Fruit fly (Drosophila melanogaster) whole organism, embryonic: Measurements from ENCODE around the gene ph-p.

Experiments
- Awh ChIP-seq: fragments of 200-800 bp; sonication (Bioruptor generic); IDR thresholded peaks from 2 replicates; pipeline ENCODE4, ENCODE4 v1.3.6; 2022; ENCODE audit warnings: missing biosample characterization, missing genetic modification characterization
- CG10274 ChIP-seq: fragments of 200-800 bp; sonication (Bioruptor generic); optimal IDR thresholded peaks from 3 replicates; lab custom pipeline; 2017; ENCODE audit warnings: missing biosample characterization, mild to moderate bottlenecking, missing genetic modification characterization
- CG11085 ChIP-seq: fragments of 200-800 bp; sonication (Bioruptor generic); IDR thresholded peaks from 2 replicates; pipeline ENCODE4 v1.3.6; 2022; ENCODE audit warnings: missing biosample characterization, missing genetic modification characterization
- CG12155 ChIP-seq: fragments of 200-800 bp; sonication (Bioruptor generic); optimal IDR thresholded peaks from 3 replicates; lab custom pipeline; 2016; ENCODE audit warnings: missing biosample characterization, missing genetic modification characterization
- CG12236 ChIP-seq: fragments of 200-800 bp; sonication (Bioruptor generic); optimal IDR thresholded peaks from 2 replicates; lab custom pipeline; 2016; ENCODE audit warnings: missing biosample characterization, missing genetic modification characterization
- CG12769 ChIP-seq: fragments of 200-800 bp; sonication (Bioruptor generic); optimal IDR thresholded peaks from 2 replicates; lab custom pipeline; 2019; ENCODE audit warnings: missing biosample characterization, mild to moderate bottlenecking, missing genetic modification characterization, moderate library complexity
- CG13296 ChIP-seq: fragments of 200-800 bp; sonication (Bioruptor generic); optimal IDR thresholded peaks from 3 replicates; lab custom pipeline; 2018; ENCODE audit warnings: missing biosample characterization, mild to moderate bottlenecking, missing genetic modification characterization
- CG13624 ChIP-seq: fragments of 200-800 bp; sonication (Bioruptor generic); optimal IDR thresholded peaks from 2 replicates; lab custom pipeline; 2016; ENCODE audit warnings: missing biosample characterization, missing genetic modification characterization
- CG15011 ChIP-seq: fragments of 200-800 bp; sonication (Bioruptor generic); optimal IDR thresholded peaks from 3 replicates; lab custom pipeline; 2018; ENCODE audit warnings: missing biosample characterization, mild to moderate bottlenecking, missing genetic modification characterization
- CG1603 ChIP-seq: fragments of 200-800 bp; sonication (Bioruptor generic); optimal IDR thresholded peaks from 2 replicates; lab custom pipeline; 2019; ENCODE audit warnings: missing biosample characterization, mild to moderate bottlenecking, missing genetic modification characterization, moderate library complexity
- CG17361 ChIP-seq: fragments of 200-800 bp; sonication (Bioruptor generic); IDR thresholded peaks from 3 replicates; pipeline ENCODE4 v1.3.6; 2022; ENCODE audit warnings: missing biosample characterization, missing genetic modification characterization
- CG1832 ChIP-seq: fragments of 200-800 bp; sonication (Bioruptor generic); optimal IDR thresholded peaks from 2 replicates; lab custom pipeline; 2017; ENCODE audit warnings: missing biosample characterization, mild to moderate bottlenecking, missing genetic modification characterization, inconsistent platforms
- CG30403 ChIP-seq: fragments of 200-800 bp; sonication (Bioruptor generic); optimal IDR thresholded peaks from 3 replicates; lab custom pipeline; 2016; ENCODE audit warnings: missing biosample characterization, missing genetic modification characterization
- CG31365 ChIP-seq: fragments of 200-800 bp; sonication (Bioruptor generic); optimal IDR thresholded peaks from 2 replicates; lab custom pipeline; 2018; ENCODE audit warnings: missing biosample characterization, mild to moderate bottlenecking, missing genetic modification characterization
- CG32532 ChIP-seq: fragments of 200-800 bp; sonication (Bioruptor generic); IDR thresholded peaks from 2 replicates; pipeline ENCODE4 v1.3.6; 2022; ENCODE audit warnings: missing biosample characterization, missing genetic modification characterization
- CG3847 ChIP-seq: fragments of 200-800 bp; sonication (Bioruptor generic); IDR thresholded peaks from 2 replicates; pipeline ENCODE4 v1.3.6; 2022; ENCODE audit warnings: missing biosample characterization, missing genetic modification characterization
- CG43689 ChIP-seq: fragments of 200-800 bp; sonication (Bioruptor generic); IDR thresholded peaks from 2 replicates; pipeline ENCODE4 v1.3.6; 2022; ENCODE audit warnings: missing biosample characterization, missing genetic modification characterization
- CG7271 ChIP-seq: fragments of 200-800 bp; sonication (Bioruptor generic); optimal IDR thresholded peaks from 2 replicates; lab custom pipeline; 2018; ENCODE audit warnings: missing biosample characterization, mild to moderate bottlenecking, missing genetic modification characterization, moderate library complexity
- CG7357 ChIP-seq: fragments of 200-800 bp; sonication (Bioruptor generic); IDR thresholded peaks from 3 replicates; pipeline ENCODE4 v1.3.6; 2022; ENCODE audit warnings: missing biosample characterization, missing genetic modification characterization
- CG7556 ChIP-seq: fragments of 200-800 bp; sonication (Bioruptor generic); optimal IDR thresholded peaks from 2 replicates; lab custom pipeline; 2017; ENCODE audit warnings: missing biosample characterization, mild to moderate bottlenecking, missing genetic modification characterization
- CG8290 ChIP-seq, 3 experiments: fragments of 200-800 bp; sonication (Bioruptor generic); optimal IDR thresholded peaks; 2 replicates each; lab custom pipeline; 2016 to 2019; ENCODE audit warnings: missing biosample characterization in 3 of 3, missing genetic modification characterization in 3 of 3, mild to moderate bottlenecking in 2 of 3, moderate library complexity in 1 of 3
- CG9437 ChIP-seq: fragments of 200-800 bp; sonication (Bioruptor generic); optimal IDR thresholded peaks from 2 replicates; lab custom pipeline; 2018; ENCODE audit warnings: missing biosample characterization, mild to moderate bottlenecking, missing genetic modification characterization
- D19A ChIP-seq: fragments of 200-800 bp; optimal IDR thresholded peaks from 3 replicates; lab custom pipeline; 2019; ENCODE audit warnings: missing biosample characterization, mild to moderate bottlenecking, missing genetic modification characterization, moderate library complexity
- Deaf1 ChIP-seq: fragments of 200-800 bp; optimal IDR thresholded peaks from 3 replicates; lab custom pipeline; 2019; ENCODE audit warnings: missing biosample characterization, mild to moderate bottlenecking, missing genetic modification characterization, moderate library complexity
- Eip74EF ChIP-seq, 2 experiments: fragments of 200-800 bp in 1 of 2; fragments of >200 bp in 1 of 2; sonication (Bioruptor generic) in 1 of 2; optimal IDR thresholded peaks; 2 replicates each; lab custom pipeline; 2017 to 2019; ENCODE audit warnings: missing biosample characterization in 2 of 2, missing genetic modification characterization in 2 of 2, mild to moderate bottlenecking in 1 of 2, moderate library complexity in 1 of 2
- Ets97D ChIP-seq: fragments of 200-800 bp; sonication (Bioruptor generic); optimal IDR thresholded peaks from 3 replicates; lab custom pipeline; 2016; ENCODE audit warnings: missing biosample characterization, missing genetic modification characterization
- HLH3B ChIP-seq: fragments of 200-800 bp; sonication (Bioruptor generic); IDR thresholded peaks from 2 replicates; pipeline ENCODE4 v1.3.6; 2022; ENCODE audit warnings: missing biosample characterization, missing genetic modification characterization
- HLH4C ChIP-seq: fragments of 200-800 bp; sonication (Bioruptor generic); IDR thresholded peaks from 3 replicates; pipeline ENCODE4 v1.3.6; 2022; ENCODE audit warnings: missing biosample characterization, missing genetic modification characterization; ENCODE audit not compliant: partially characterized antibody
- Hmr ChIP-seq: fragments of 200-800 bp; sonication (Bioruptor generic); optimal IDR thresholded peaks from 3 replicates; lab custom pipeline; 2017; ENCODE audit warnings: mild to moderate bottlenecking, missing biosample characterization, missing genetic modification reagents, missing genetic modification characterization
- Med ChIP-seq: fragments of 200-800 bp; sonication (Bioruptor generic); peaks from one replicate; lab custom pipeline; 2016; ENCODE audit warnings: missing biosample characterization, missing genetic modification characterization, mild to moderate bottlenecking, inconsistent platforms, moderate library complexity
- Mes4 ChIP-seq: fragments of 200-800 bp; sonication (Bioruptor generic); optimal IDR thresholded peaks from 2 replicates; lab custom pipeline; 2016; ENCODE audit warnings: missing biosample characterization, missing genetic modification characterization
- Sox100B ChIP-seq: fragments of 200-800 bp; sonication (Bioruptor generic); optimal IDR thresholded peaks from 3 replicates; lab custom pipeline; 2018; ENCODE audit warnings: missing biosample characterization, mild to moderate bottlenecking, missing genetic modification characterization
- ash1 ChIP-seq: fragments of 200-800 bp; sonication (Bioruptor generic); optimal IDR thresholded peaks from 2 replicates; lab custom pipeline; 2018; ENCODE audit warnings: missing biosample characterization, mild to moderate bottlenecking, missing genetic modification characterization
- bbx ChIP-seq: fragments of 200-800 bp; sonication (Bioruptor generic); IDR thresholded peaks from 2 replicates; pipeline ENCODE4 v1.3.6; 2022; ENCODE audit warnings: missing biosample characterization, missing genetic modification characterization; ENCODE audit not compliant: partially characterized antibody
- bsh ChIP-seq, 2 experiments: fragments of 200-800 bp; sonication (Bioruptor generic); optimal IDR thresholded peaks; 2 replicates each; lab custom pipeline; 2017 to 2018; ENCODE audit warnings: mild to moderate bottlenecking in 2 of 2, missing biosample characterization in 2 of 2, missing genetic modification characterization in 2 of 2, moderate library complexity in 1 of 2
- btn ChIP-seq: fragments of 200-800 bp; sonication (Bioruptor generic); optimal IDR thresholded peaks from 2 replicates; lab custom pipeline; 2016; ENCODE audit warnings: missing biosample characterization, missing genetic modification characterization
- chm ChIP-seq: fragments of 200-800 bp; sonication (Bioruptor generic); IDR thresholded peaks from 2 replicates; pipeline ENCODE4 v1.3.6; 2022; ENCODE audit warnings: missing biosample characterization, missing genetic modification characterization
- corto ChIP-seq: fragments of 200-800 bp; sonication (Bioruptor generic); optimal IDR thresholded peaks from 2 replicates; lab custom pipeline; 2016; ENCODE audit warnings: missing biosample characterization, mild to moderate bottlenecking, missing genetic modification characterization, moderate library complexity
- eyg ChIP-seq: fragments of 200-800 bp; sonication (Bioruptor generic); optimal IDR thresholded peaks from 3 replicates; lab custom pipeline; 2016; ENCODE audit warnings: missing biosample characterization, missing genetic modification characterization
- gro ChIP-seq: fragments of 200-800 bp; sonication (Bioruptor generic); optimal IDR thresholded peaks from 2 replicates; lab custom pipeline; 2016; ENCODE audit warnings: missing biosample characterization, missing genetic modification characterization
- onecut ChIP-seq: fragments of 200-800 bp; sonication (Bioruptor generic); IDR thresholded peaks from 2 replicates; pipeline ENCODE4 v1.3.6; 2022; ENCODE audit warnings: missing biosample characterization, missing genetic modification characterization
- pfk ChIP-seq: fragments of 200-800 bp; sonication (Bioruptor generic); optimal IDR thresholded peaks from 2 replicates; lab custom pipeline; 2018; ENCODE audit warnings: missing biosample characterization, mild to moderate bottlenecking, missing genetic modification characterization, moderate library complexity
- prd ChIP-seq, 3 experiments: fragments of >200 bp in 2 of 3; fragments of 200-800 bp in 1 of 3; sonication (Bioruptor generic) in 1 of 3; optimal IDR thresholded peaks in 2 of 3; IDR thresholded peaks in 1 of 3; 2 replicates in 2 of 3; 3 replicates in 1 of 3; pipeline versions ENCODE4 v1.3.6 to Lab custom; 2017 to 2022; ENCODE audit warnings: missing biosample characterization in 1 of 3, missing genetic modification characterization in 1 of 3
- pzg ChIP-seq: fragments of 200-800 bp; sonication (Bioruptor generic); optimal IDR thresholded peaks from 3 replicates; lab custom pipeline; 2018; ENCODE audit warnings: missing biosample characterization, mild to moderate bottlenecking, missing genetic modification characterization, moderate library complexity
- sna ChIP-seq: fragments of 200-800 bp; sonication (Bioruptor generic); IDR thresholded peaks from 2 replicates; pipeline ENCODE4 v1.3.6; 2022; ENCODE audit warnings: missing biosample characterization, missing genetic modification characterization; ENCODE audit not compliant: partially characterized antibody
- sqz ChIP-seq: fragments of 200-800 bp; sonication (Bioruptor generic); optimal IDR thresholded peaks from 3 replicates; lab custom pipeline; 2018; ENCODE audit warnings: missing biosample characterization, mild to moderate bottlenecking, missing genetic modification characterization
- sr ChIP-seq: fragments of 200-800 bp; sonication (Bioruptor generic); IDR thresholded peaks from 3 replicates; pipeline ENCODE4 v1.3.6; 2022; ENCODE audit warnings: missing biosample characterization, missing genetic modification characterization
- trh ChIP-seq: fragments of 200-800 bp; sonication (Bioruptor generic); optimal IDR thresholded peaks from 2 replicates; lab custom pipeline; 2016; ENCODE audit warnings: missing biosample characterization, missing genetic modification characterization
- unc-4 ChIP-seq: fragments of 200-800 bp; sonication (Bioruptor generic); IDR thresholded peaks from 2 replicates; pipeline ENCODE4 v1.3.6; 2022; ENCODE audit warnings: missing biosample characterization, missing genetic modification characterization; ENCODE audit not compliant: partially characterized antibody
- z ChIP-seq: fragments of 200-800 bp; sonication (Bioruptor generic); IDR thresholded peaks from 3 replicates; pipeline ENCODE4 v1.3.6; 2022; ENCODE audit warnings: missing biosample characterization, missing genetic modification characterization

ph-p gene

DNA sequence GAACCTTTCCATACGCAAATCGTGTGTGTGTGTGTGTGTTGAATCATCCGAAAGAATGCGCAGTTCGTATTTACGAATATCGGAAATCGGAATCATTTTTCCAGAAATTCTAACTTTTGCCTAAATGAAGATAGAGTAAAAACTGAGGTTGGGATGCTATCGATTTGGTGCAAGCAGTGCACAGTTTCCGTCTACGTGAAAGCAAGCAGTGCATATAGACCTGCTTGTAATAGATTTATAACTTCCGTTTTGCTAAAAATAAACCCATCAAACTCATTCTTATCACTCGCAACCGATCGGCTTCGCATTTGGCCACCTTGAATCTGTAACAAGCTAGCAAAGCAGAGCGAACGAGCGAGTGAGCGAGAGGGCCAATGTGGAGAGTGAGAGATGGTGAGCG is 31.8 kb downstream of the ph-p start (continued):
- TF ChIP-seq Eip74EF (GFP tag; optimal IDR thresholded peaks at IDR 0.05; lab: Kevin White, UChicago) (peak in 1 of 2 experiments; percentile 44), Mes4 (GFP tag; lab: Kevin White, UChicago) (no peak), CG17361 (GFP tag; lab: Robert Waterston, UW) (0 out of 3 replicates have a peak, but pooled peaks have one; percentile 30), sr (GFP tag; lab: Robert Waterston, UW) (no peak), Sox100B (no peak), Ets97D (GFP tag; lab: Kevin White, UChicago) (peak; percentile 79), CG9437 (GFP tag; lab: Kevin White, UChicago) (no peak), CG7357 (no peak), prd (optimal IDR thresholded peaks at IDR 0.05; lab: Kevin White, UChicago) (no peak), prd (GFP tag; IDR thresholded peaks at IDR 0.05; lab: Robert Waterston, UW) (no peak), CG13296 (peak; percentile 8), bbx (GFP tag; lab: Robert Waterston, UW) (no peak), pzg (no peak), CG1832 (GFP tag; lab: Kevin White, UChicago) (peak; percentile 14), CG7271 (tag; lab: Kevin White, UChicago) (no peak), sqz (GFP tag; lab: Kevin White, UChicago) (no peak), Deaf1 (tag; lab: Kevin White, UChicago) (peak; percentile 35), CG12769 (tag; lab: Kevin White, UChicago) (peak; percentile 62), CG12155 (no peak), CG15011 (no peak), unc-4 (GFP tag; lab: Robert Waterston, UW) (no peak), bsh (GFP tag; optimal IDR thresholded peaks at IDR 0.05; lab: Kevin White, UChicago) (no peak), corto (GFP tag; lab: Kevin White, UChicago) (no peak), onecut (peak; percentile 24; the same call in 1 of the 2 replicates), CG8290 (GFP tag; optimal IDR thresholded peaks at IDR 0.05; lab: Kevin White, UChicago) (peak; percentile 89), CG8290 (tag; optimal IDR thresholded peaks at IDR 0.05; lab: Kevin White, UChicago) (peak in 1 of 2 experiments; percentile 46), CG12236 (GFP tag; lab: Kevin White, UChicago) (no peak), CG31365 (tag; lab: Kevin White, UChicago) (peak; percentile 88), HLH3B (no peak), eyg (no peak), trh (GFP tag; lab: Kevin White, UChicago) (no peak), sna (no peak), Awh (GFP tag; lab: Robert Waterston, UW) (no peak), CG7556 (GFP tag; lab: Kevin White, UChicago) (no peak), HLH4C (no peak), ash1 (GFP tag; lab: Kevin White, UChicago) (no peak), CG11085 (GFP tag; lab: Robert Waterston, UW) (no peak), gro (peak; percentile 2), pfk (no peak), CG10274 (GFP tag; lab: Kevin White, UChicago) (no peak), CG3847 (GFP tag; lab: Robert Waterston, UW) (0 out of 2 replicates have a peak, but pooled peaks have one; percentile 22), chm (GFP tag; lab: Robert Waterston, UW) (no peak), Hmr (GFP tag; lab: Kevin White, UChicago) (no peak), CG1603 (tag; lab: Kevin White, UChicago) (no peak), CG30403 (GFP tag; lab: Kevin White, UChicago) (no peak), D19A (tag; lab: Kevin White, UChicago) (no peak), CG13624 (GFP tag; lab: Kevin White, UChicago) (no peak), btn (GFP tag; lab: Kevin White, UChicago) (no peak), Med (GFP tag; lab: Kevin White, UChicago) (peak; percentile 84), CG32532 (GFP tag; lab: Robert Waterston, UW) (peak; percentile 16; the same call in 1 of the 2 replicates), CG43689 (GFP tag; lab: Robert Waterston, UW) (no peak), z (no peak)
